Fruit fly (Drosophila melanogaster) Kc167 (cell line): Measurements from ENCODE around the gene CG7341.

Experiments
- Myc ChIP-seq: fragments of >200 bp; optimal IDR thresholded peaks from 2 replicates; lab custom pipeline; 2017; ENCODE audit warnings: missing external identifiers
- Sin3A ChIP-seq: fragments of >200 bp; optimal IDR thresholded peaks from 2 replicates; lab custom pipeline; 2018; ENCODE audit warnings: missing external identifiers
- psq ChIP-seq: fragments of >200 bp; optimal IDR thresholded peaks from 2 replicates; lab custom pipeline; 2017; ENCODE audit warnings: missing external identifiers
- ttk ChIP-seq: sonication (Bioruptor generic); optimal IDR thresholded peaks from 2 replicates; lab custom pipeline; 2017; ENCODE audit warnings: missing external identifiers

DNA sequence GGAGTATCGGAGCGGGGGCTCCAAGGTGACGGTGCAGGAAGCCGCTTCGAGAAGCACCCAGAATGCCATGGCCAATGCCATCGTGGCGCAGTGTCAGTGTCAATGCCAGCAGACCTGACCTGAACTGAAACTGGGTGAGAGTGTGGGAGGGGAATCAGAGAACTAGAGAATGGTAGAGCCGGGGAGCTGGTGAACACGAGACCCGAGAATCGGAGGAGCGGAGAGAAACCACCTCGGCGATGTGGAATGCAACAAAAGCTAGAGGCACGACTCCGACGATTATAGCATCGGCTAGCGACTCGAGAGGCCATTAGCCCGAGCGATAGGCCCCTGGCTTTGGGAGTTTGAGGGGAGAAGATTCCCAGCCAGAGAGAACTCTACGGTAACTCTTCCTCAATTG lies 30.8 kb upstream of the CG7341 start:
- no peak for TF ChIP-seq psq (lab: Kevin White, UChicago)
- TF ChIP-seq ttk (lab: Kevin White, UChicago) = no peak
- no peak for TF ChIP-seq Myc (lab: Kevin White, UChicago)
- no peak for TF ChIP-seq Sin3A (lab: Kevin White, UChicago)
